Worm (Caenorhabditis elegans): ENCODE measurements around the gene nrde-1.

Gene nrde-1

ce11 chrIII:3682869-3683403 lies 30.3 kb upstream of the nrde-1 start:
- no peak for TF ChIP-seq T22C8.4 (GFP tag; IDR thresholded peaks at IDR 0.05)
- no peak for TF ChIP-seq klf-2 (GFP tag; conservative IDR thresholded peaks at IDR 0.05)
- no peak for TF ChIP-seq ztf-29 (GFP tag; IDR thresholded peaks at IDR 0.05)
- TF ChIP-seq tab-1 (GFP tag; IDR thresholded peaks at IDR 0.05), result no peak
- TF ChIP-seq med-1 (GFP tag; optimal IDR thresholded peaks at IDR 0.05; ENCODE audit: insufficient read depth), result no peak
- TF ChIP-seq cog-1 (tag; optimal IDR thresholded peaks at IDR 0.05), result no peak
- TF ChIP-seq ref-1 (GFP tag; conservative IDR thresholded peaks at IDR 0.05), result no peak
- no peak for TF ChIP-seq flt-1 (GFP tag; IDR thresholded peaks at IDR 0.05)
- TF ChIP-seq ztf-23 (GFP tag; IDR thresholded peaks at IDR 0.05), result no peak

DNA sequence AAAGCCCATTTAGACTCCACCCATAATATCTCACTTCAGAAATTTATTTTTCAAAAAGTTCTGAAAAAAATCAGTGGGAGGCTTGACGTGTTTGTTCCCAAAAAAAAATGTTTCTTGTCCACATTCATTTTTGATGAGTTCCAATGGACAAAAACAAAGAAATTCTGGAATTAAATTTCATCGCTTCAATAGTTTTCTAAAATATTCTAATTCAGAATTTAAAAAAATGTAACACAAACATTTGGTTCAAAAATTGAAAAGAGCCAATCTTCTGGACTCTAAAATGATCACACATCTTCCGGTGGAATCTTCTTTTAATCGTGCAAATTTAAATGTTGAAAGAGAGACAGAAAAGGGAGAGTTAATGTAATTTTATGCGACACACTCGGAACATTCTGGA lies 20.7 kb upstream of the nrde-1 start:
- TF ChIP-seq ztf-29 (GFP tag; IDR thresholded peaks at IDR 0.05), result no peak
- no peak for TF ChIP-seq tab-1 (GFP tag; IDR thresholded peaks at IDR 0.05)
- TF ChIP-seq med-1 (GFP tag; optimal IDR thresholded peaks at IDR 0.05; ENCODE audit: insufficient read depth), result no peak
- no peak for TF ChIP-seq ref-1 (GFP tag; conservative IDR thresholded peaks at IDR 0.05)
- no peak for TF ChIP-seq cog-1 (tag; optimal IDR thresholded peaks at IDR 0.05)
- TF ChIP-seq flt-1 (GFP tag; IDR thresholded peaks at IDR 0.05), result no peak

- TF ChIP-seq cog-1 (tag; optimal IDR thresholded peaks at IDR 0.05) (no peak), tab-1 (GFP tag; IDR thresholded peaks at IDR 0.05) (no peak), med-1 (GFP tag; optimal IDR thresholded peaks at IDR 0.05; ENCODE audit: insufficient read depth) (no peak), klf-2 (GFP tag; conservative IDR thresholded peaks at IDR 0.05) (no peak), ztf-29 (GFP tag; IDR thresholded peaks at IDR 0.05) (no peak), ref-1 (GFP tag; conservative IDR thresholded peaks at IDR 0.05) (no peak), flt-1 (GFP tag; IDR thresholded peaks at IDR 0.05) (no peak), ztf-23 (GFP tag; IDR thresholded peaks at IDR 0.05) (no peak), T22C8.4 (GFP tag; IDR thresholded peaks at IDR 0.05) (no peak)
Observed at ce11 chrIII:3694572-3694971, 18.7 kb upstream of the nrde-1 start, which contains the start of gene npr-15. Gene npr-15, minus strand, starts transcription at chrIII:3694672.

ce11 chrIII:3695398-3695797 lies 17.9 kb upstream of the nrde-1 start:
- 0 out of 2 replicates have a peak, but pooled peaks have one; percentile 15 for TF ChIP-seq ref-1 (GFP tag; conservative IDR thresholded peaks at IDR 0.05)
- TF ChIP-seq klf-2 (GFP tag; conservative IDR thresholded peaks at IDR 0.05), result peak; percentile 54; the same call in 1 of the 2 replicates
- TF ChIP-seq ztf-23 (GFP tag; IDR thresholded peaks at IDR 0.05), result peak; percentile 81

DNA sequence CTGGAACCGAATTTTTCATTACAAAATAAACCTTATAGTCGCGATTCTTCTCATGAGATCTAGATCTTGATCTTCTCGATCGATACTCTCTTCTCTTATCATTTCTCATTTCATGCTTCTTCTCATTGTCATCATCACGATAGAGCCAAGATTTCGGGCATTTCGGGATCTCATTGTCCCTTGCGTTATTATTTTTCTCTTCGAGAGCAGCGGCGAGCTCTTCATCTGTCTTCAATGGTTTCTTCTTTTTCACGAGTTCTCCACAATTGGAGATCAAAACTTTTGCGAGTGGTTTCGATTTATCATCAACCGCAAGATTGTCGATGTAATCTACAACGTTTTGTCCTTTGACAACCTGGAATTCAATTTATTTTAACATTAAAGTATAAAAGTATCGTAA lies 14.9 kb upstream of the nrde-1 start:
- TF ChIP-seq ztf-23 (GFP tag; IDR thresholded peaks at IDR 0.05), result no peak
- no peak for TF ChIP-seq ztf-29 (GFP tag; IDR thresholded peaks at IDR 0.05)
- no peak for TF ChIP-seq med-1 (GFP tag; optimal IDR thresholded peaks at IDR 0.05; ENCODE audit: insufficient read depth)
- no peak for TF ChIP-seq tab-1 (GFP tag; IDR thresholded peaks at IDR 0.05)
- TF ChIP-seq T22C8.4 (GFP tag; IDR thresholded peaks at IDR 0.05), result no peak
- TF ChIP-seq flt-1 (GFP tag; IDR thresholded peaks at IDR 0.05), result no peak
- no peak for TF ChIP-seq cog-1 (tag; optimal IDR thresholded peaks at IDR 0.05)
- no peak for TF ChIP-seq klf-2 (GFP tag; conservative IDR thresholded peaks at IDR 0.05)
- TF ChIP-seq ref-1 (GFP tag; conservative IDR thresholded peaks at IDR 0.05), result no peak

DNA sequence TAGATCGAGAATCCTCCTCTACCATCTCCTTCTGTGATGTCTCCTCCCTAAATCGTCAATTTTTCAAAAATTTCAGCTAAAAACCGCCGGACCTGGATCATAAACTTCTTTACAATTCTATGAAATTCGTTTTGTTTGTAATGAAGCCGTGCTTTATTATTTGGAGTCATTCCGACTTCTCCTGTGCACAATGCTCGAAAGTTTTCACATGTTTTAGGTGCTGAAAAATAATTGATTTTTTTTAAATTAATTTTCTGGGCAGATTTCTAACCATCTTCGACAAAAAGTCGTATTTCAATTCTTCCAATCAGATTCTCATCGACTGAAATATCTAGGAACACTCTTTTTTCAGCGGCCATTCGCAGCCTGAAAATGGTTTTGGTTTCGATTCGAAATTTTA lies 14.0 kb upstream of the nrde-1 start, which contains the start of gene cyn-9:
cyn-9 (minus strand) TSS at position 366 of the 400 bp plus-strand sequence.
- no peak for TF ChIP-seq ztf-23 (GFP tag; IDR thresholded peaks at IDR 0.05)
- TF ChIP-seq ztf-29 (GFP tag; IDR thresholded peaks at IDR 0.05), result no peak
- TF ChIP-seq tab-1 (GFP tag; IDR thresholded peaks at IDR 0.05), result no peak
- TF ChIP-seq cog-1 (tag; optimal IDR thresholded peaks at IDR 0.05), result no peak
- no peak for TF ChIP-seq flt-1 (GFP tag; IDR thresholded peaks at IDR 0.05)
- TF ChIP-seq T22C8.4 (GFP tag; IDR thresholded peaks at IDR 0.05), result no peak

- TF ChIP-seq ztf-29 (GFP tag; IDR thresholded peaks at IDR 0.05), result 0 out of 2 replicates have a peak, but pooled peaks have one; percentile 20
- no peak for TF ChIP-seq T22C8.4 (GFP tag; IDR thresholded peaks at IDR 0.05)
- no peak for TF ChIP-seq cog-1 (tag; optimal IDR thresholded peaks at IDR 0.05)
Observed at ce11 chrIII:3701411-3702310, 11.6 kb upstream of the nrde-1 start, which contains the start of the genes pdi-1 and C14B1.2. Gene pdi-1, minus strand, starts transcription at chrIII:3701461. Gene C14B1.2, plus strand, starts transcription at chrIII:3702260.

DNA sequence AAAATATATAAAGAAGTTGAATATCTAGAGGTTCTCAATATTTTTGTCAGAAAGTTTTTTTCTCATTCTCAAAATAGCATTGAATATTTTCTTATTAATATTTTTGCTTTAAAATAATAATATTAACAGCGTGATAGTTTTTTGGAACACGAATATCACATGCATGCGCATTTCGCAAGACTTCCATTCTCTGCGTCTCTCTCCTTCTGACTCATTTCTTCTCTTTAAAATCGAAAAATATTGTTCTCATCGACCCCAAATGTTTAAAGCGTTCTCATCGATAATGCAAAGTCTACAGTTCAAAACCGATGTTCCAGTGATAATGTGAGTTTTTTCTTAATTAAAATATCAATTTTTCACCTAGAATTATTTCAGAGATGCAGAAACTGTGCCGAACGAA lies 9.9 kb upstream of the nrde-1 start, which contains the start of gene C14B1.3:
C14B1.3 (plus strand) TSS at position 168 of the 400 bp plus-strand sequence.
- no peak for TF ChIP-seq med-1 (GFP tag; optimal IDR thresholded peaks at IDR 0.05; ENCODE audit: insufficient read depth)
- no peak for TF ChIP-seq flt-1 (GFP tag; IDR thresholded peaks at IDR 0.05)
- TF ChIP-seq cog-1 (tag; optimal IDR thresholded peaks at IDR 0.05), result no peak
- TF ChIP-seq tab-1 (GFP tag; IDR thresholded peaks at IDR 0.05), result no peak
- TF ChIP-seq ref-1 (GFP tag; conservative IDR thresholded peaks at IDR 0.05), result no peak
- TF ChIP-seq ztf-29 (GFP tag; IDR thresholded peaks at IDR 0.05), result no peak
- no peak for TF ChIP-seq T22C8.4 (GFP tag; IDR thresholded peaks at IDR 0.05)
- no peak for TF ChIP-seq ztf-23 (GFP tag; IDR thresholded peaks at IDR 0.05)
- no peak for TF ChIP-seq klf-2 (GFP tag; conservative IDR thresholded peaks at IDR 0.05)

ce11 chrIII:3704967-3705366 lies 8.3 kb upstream of the nrde-1 start, which contains the start of gene wdr-5.1:
Gene wdr-5.1, plus strand, starts transcription at chrIII:3705285.
- no peak for TF ChIP-seq tab-1 (GFP tag; IDR thresholded peaks at IDR 0.05)
- no peak for TF ChIP-seq flt-1 (GFP tag; IDR thresholded peaks at IDR 0.05)
- TF ChIP-seq ztf-29 (GFP tag; IDR thresholded peaks at IDR 0.05), result no peak
- no peak for TF ChIP-seq ref-1 (GFP tag; conservative IDR thresholded peaks at IDR 0.05)
- TF ChIP-seq klf-2 (GFP tag; conservative IDR thresholded peaks at IDR 0.05), result no peak
- TF ChIP-seq ztf-23 (GFP tag; IDR thresholded peaks at IDR 0.05), result no peak
- TF ChIP-seq cog-1 (tag; optimal IDR thresholded peaks at IDR 0.05), result no peak
- TF ChIP-seq med-1 (GFP tag; optimal IDR thresholded peaks at IDR 0.05; ENCODE audit: insufficient read depth), result no peak
- TF ChIP-seq T22C8.4 (GFP tag; IDR thresholded peaks at IDR 0.05), result no peak

All from whole organism, midembryonic.